Worm (Caenorhabditis elegans) whole organism, L3 larva: Measurements from ENCODE around the gene ptp-4A2.

Experiments used
- R02D3.7 ChIP-seq: fragments of 150-350 bp; optimal IDR thresholded peaks from 2 replicates; lab custom pipeline; 2014; ENCODE audit warnings: missing biosample characterization, missing genetic modification characterization
- ama-1 ChIP-seq: fragments of 150-350 bp; optimal IDR thresholded peaks from 2 replicates; lab custom pipeline; 2018
- ceh-82 ChIP-seq: fragments of 150-350 bp; optimal IDR thresholded peaks from 2 replicates; lab custom pipeline; 2014; ENCODE audit warnings: missing biosample characterization, missing genetic modification characterization
- daf-12 ChIP-seq: fragments of 150-350 bp; optimal IDR thresholded peaks from 2 replicates; lab custom pipeline; 2014; ENCODE audit warnings: missing biosample characterization, missing genetic modification reagents, missing genetic modification characterization
- egl-5 ChIP-seq: fragments of 150-350 bp; optimal IDR thresholded peaks from 2 replicates; lab custom pipeline; 2017; ENCODE audit warnings: missing biosample characterization, missing genetic modification reagents, missing genetic modification characterization, inconsistent platforms
- fkh-10 ChIP-seq: sonication (generic microtip); optimal IDR thresholded peaks from 2 replicates; lab custom pipeline; 2017; ENCODE audit warnings: missing biosample characterization, missing genetic modification reagents, missing genetic modification characterization
- fos-1 ChIP-seq: fragments of 150-350 bp; optimal IDR thresholded peaks from 2 replicates; lab custom pipeline; 2014; ENCODE audit warnings: missing biosample characterization, missing genetic modification characterization
- jun-1 ChIP-seq: fragments of 150-350 bp; optimal IDR thresholded peaks from 2 replicates; lab custom pipeline; 2014; ENCODE audit warnings: missing biosample characterization, missing genetic modification reagents, missing genetic modification characterization
- mdl-1 ChIP-seq: fragments of 150-350 bp; optimal IDR thresholded peaks from 2 replicates; lab custom pipeline; 2014; ENCODE audit warnings: missing biosample characterization, missing genetic modification characterization
- nhr-11 ChIP-seq: fragments of 150-350 bp; optimal IDR thresholded peaks from 2 replicates; lab custom pipeline; 2014; ENCODE audit warnings: missing biosample characterization, missing genetic modification characterization
- pqm-1 ChIP-seq: fragments of 150-350 bp; optimal IDR thresholded peaks from 2 replicates; lab custom pipeline; 2017; ENCODE audit warnings: missing biosample characterization, missing genetic modification characterization, inconsistent platforms
- unc-39 ChIP-seq: sonication (generic microtip); optimal IDR thresholded peaks from 4 replicates; lab custom pipeline; 2017; ENCODE audit warnings: missing biosample characterization, missing genetic modification characterization

DNA sequence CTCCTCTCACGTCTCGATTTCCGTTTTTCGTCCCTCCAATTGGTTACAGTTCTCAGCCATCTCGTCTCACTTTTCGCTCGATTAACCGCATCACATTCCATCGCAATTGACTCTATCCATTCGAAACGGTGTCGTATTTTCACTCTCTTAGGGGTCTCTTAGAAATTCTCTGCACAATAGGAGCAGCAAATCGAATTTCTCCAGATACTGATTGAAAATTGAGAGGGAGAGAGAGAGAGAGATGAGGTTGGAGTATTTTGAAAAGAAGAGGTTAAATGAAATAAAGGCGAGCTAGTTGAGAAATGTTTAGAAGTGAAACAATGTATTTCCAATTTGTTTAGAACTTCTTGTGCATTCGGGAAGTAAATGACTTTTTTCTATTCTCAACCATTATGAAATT is 41.7 kb downstream of the ptp-4A2 start:
- no peak for TF ChIP-seq fos-1 (tag; lab: Kevin White, UChicago)
- TF ChIP-seq jun-1 (tag; lab: Kevin White, UChicago): no peak
- peak; percentile 93 for TF ChIP-seq fkh-10 (GFP tag; lab: Kevin White, UChicago)
- TF ChIP-seq pqm-1 (tag; lab: Kevin White, UChicago): no peak
- TF ChIP-seq mdl-1: no peak
- TF ChIP-seq daf-12 (tag; lab: Kevin White, UChicago): no peak
- TF ChIP-seq nhr-11 (tag; lab: Kevin White, UChicago): no peak
- no peak for TF ChIP-seq ceh-82 (tag; lab: Kevin White, UChicago)
- no peak for TF ChIP-seq egl-5 (tag; lab: Kevin White, UChicago)
- no peak for TF ChIP-seq unc-39 (tag; lab: Kevin White, UChicago)
- TF ChIP-seq ama-1 (lab: Kevin White, UChicago): no peak
- TF ChIP-seq R02D3.7 (tag; lab: Kevin White, UChicago): no peak
